Worm (Caenorhabditis elegans) whole organism, dauer: ENCODE data around the gene rev-1.

Experiments
- unc-62 ChIP-seq: sonication (generic microtip); optimal IDR thresholded peaks from 2 replicates; lab custom pipeline; 2017; ENCODE audit warnings: missing biosample characterization, missing genetic modification reagents, missing genetic modification characterization

The rev-1 gene

ce11 chrII:7921155-7921554 lies 20.7 kb downstream of the rev-1 start:
- no peak for TF ChIP-seq unc-62

ce11 chrII:7928600-7928999 lies 28.2 kb downstream of the rev-1 start, which contains the start of gene spv-1:
TSS of gene spv-1 (minus strand) at chrII:7928700.
- TF ChIP-seq unc-62, result no peak

DNA sequence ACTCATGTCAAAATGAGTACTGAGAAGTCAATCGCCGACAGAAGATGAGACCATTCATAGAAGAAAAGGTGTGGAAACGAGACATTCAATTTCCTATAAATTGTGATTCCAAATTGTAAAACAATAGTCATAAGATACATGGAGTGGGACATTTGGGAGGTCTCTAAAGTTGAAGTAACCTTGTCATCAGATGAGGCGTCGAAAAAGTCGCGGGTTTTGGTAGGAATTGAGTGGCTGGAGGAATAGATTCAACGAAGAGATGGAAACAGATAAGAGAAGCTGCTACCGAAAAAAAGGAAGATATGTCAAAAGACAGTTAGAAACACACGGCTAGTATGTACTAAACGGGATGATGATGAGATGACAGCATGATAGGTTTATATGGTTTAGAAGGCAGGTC lies 30.2 kb downstream of the rev-1 start:
- TF ChIP-seq unc-62, result no peak

DNA sequence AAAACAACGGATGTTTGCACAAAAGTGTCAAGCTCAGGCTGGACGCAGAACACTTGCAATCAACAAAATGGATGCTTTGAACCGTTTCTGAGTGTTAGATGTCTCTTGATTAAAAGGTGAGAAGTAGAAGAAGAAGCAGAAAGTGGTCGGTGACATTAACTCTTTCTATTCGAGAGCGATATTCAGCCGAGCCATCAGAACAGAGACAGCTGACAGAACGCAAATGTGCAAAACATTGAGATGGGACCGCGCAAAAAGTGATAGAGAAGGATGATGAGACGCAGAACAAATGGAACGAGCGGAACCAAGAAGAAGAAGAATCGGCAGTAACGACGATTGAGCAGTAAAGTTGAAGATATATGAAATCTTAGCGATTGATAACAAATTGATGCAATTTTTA lies 35.2 kb downstream of the rev-1 start:
- no peak for TF ChIP-seq unc-62

DNA sequence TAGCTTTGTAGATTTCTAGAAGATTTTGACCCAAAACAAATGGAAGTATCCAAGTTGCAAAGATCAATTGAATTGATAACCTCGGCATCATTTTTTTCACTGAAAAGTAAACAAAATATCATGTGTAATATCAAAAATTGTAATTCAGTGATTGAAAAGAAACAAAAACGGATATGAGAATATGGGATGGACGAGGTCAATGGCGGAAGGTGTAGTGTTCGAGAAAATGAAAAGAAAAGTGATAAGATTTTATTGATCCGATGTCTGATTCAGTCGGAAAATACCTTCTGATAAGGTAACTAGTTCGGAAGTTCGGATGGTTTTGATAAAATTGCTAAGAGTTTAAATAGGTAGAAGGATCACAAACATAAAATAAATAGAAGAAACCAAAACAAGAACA lies 37.7 kb downstream of the rev-1 start, which contains the start of gene ZK669.2:
ZK669.2 (minus strand) TSS at position 101 of the 400 bp plus-strand sequence.
- TF ChIP-seq unc-62, result no peak

DNA sequence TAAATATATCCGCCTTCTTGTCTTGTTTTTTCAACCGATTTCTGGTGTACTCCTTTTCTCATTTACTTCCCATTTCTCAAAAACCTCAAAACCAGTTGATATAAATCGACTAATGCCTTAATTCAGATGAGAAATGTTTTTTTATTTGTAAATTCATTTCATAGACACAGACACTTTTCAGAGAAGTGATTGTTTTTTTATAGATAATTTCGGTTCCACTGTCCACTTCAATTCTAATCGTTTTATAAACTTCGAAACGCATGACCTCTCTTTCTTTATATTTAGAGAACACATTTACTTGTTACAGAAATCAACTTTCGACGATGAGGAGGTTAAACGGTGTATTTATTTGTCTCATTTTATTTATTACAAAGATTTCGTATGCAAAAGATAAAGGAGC lies 40.4 kb downstream of the rev-1 start, which contains the start of gene ZK669.3:
ZK669.3 (plus strand) TSS at position 301 of the 400 bp plus-strand sequence.
- TF ChIP-seq unc-62, result no peak

DNA sequence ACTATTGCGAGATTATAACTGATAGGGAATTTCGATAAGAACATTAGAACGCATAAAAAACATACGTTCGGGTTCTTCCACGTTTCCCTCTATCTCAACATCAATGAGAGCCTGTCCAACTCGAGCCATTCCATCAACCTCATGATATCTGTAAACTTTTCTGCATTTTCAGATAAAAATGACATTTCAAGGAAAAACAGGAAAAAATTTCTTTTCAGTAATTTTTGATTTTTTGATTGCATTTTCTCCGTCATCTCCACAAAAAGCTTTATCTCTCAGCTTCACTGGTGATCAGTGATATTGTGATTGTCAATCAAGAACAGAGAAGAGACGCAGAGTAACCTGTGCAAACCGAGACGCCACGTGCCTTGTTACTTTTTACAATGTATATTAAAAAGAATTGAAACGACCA lies 43.9 kb downstream of the rev-1 start:
- TF ChIP-seq unc-62, result no peak

DNA sequence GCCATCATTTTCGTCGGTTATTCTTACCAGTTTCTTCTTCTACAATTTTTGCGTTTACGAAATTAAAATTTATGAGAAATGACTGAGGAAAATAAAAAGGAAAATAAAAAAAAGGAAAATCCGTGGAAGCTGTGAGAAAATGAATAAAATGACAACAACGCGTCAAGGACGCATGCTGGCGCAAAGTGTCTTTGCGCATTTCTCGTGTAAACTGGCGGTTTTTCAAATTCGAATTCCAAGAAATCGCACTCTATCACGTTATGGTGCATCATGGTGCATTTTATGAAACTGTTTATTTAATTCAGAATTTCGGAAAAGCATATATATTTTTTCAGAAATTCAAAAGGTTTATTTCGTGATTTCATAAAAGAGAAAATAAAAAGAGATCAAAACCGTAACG lies 44.7 kb downstream of the rev-1 start, which contains the start of gene dbt-1:
dbt-1 (minus strand) TSS at position 39 of the 400 bp plus-strand sequence.
- no peak for TF ChIP-seq unc-62

DNA sequence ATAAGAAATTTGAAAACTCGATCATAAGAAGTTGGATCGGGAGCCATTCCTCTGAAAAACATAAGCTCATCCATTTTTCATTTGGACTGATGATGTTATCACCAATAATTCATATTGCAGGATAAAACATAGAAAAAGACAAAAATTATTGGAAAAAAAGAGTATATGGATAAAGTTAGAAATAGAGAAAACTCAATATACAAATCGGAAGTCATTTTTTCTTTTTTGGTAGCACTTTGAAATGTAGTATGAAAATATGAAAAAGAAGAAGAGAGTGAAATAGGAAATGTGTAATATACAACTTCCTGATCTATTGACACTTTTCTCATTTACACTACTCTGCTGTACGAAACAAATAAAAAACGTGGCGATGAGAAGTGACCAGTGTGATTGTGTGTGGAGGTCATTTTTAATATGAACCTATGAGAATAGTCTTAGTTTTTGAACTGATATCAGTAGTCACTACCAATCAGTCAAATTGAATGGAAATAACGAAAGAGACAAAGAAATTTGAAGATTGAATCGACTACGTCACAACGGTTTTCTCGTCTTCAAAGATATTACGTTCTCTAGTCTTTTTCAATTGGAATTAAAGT lies 46.5 kb downstream of the rev-1 start, which contains the start of gene ZK669.5:
ZK669.5 (minus strand) TSS at position 51 of the 596 bp plus-strand sequence.
- TF ChIP-seq unc-62, result no peak

- TF ChIP-seq unc-62, result no peak
Observed at ce11 chrII:7948278-7948677, 47.9 kb downstream of the rev-1 start.
